Worm (Caenorhabditis elegans): Measurements from ENCODE around the gene C13A2.4.

DNA sequence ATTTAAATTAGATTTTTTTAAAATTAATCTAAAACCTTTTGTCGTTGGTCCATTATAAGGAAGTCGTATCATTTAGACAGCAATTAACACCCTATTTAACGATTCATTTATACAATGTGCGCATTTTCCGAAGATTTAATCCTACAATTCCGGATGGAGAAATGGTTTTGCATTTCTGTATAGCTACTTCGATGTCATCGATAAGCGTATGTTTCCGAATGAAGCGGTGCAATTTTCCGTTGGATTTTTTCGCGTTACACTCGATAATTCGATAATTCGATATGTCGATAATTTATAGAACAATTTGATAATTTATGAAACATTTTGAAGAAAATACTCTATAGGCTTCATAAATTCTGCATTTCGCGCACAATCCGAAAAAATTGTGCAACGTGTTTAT, 4.2 kb upstream of the C13A2.4 start, which contains the start of gene C13A2.10:
- no peak for TF ChIP-seq W03F9.2 (tag; optimal IDR thresholded peaks at IDR 0.05)
- no peak for TF ChIP-seq dao-5 (tag; optimal IDR thresholded peaks at IDR 0.05)
